Worm (Caenorhabditis elegans) whole organism, L4 larva: ENCODE measurements around the gene C41C4.9.

ENCODE experiments used
- D1046.2 ChIP-seq: fragments of 200-800 bp; sonication (Bioruptor generic); IDR thresholded peaks from 2 replicates; pipeline ENCODE4 v1.3.6; 2022; ENCODE audit warnings: missing genetic modification characterization, missing compliant biosample characterization
- F37D6.2 ChIP-seq: sonication (generic microtip); optimal IDR thresholded peaks from 2 replicates; lab custom pipeline; 2016; ENCODE audit warnings: mild to moderate bottlenecking, missing genetic modification characterization, missing compliant biosample characterization
- F44E2.7 ChIP-seq: fragments of 200-800 bp; sonication (Bioruptor generic); IDR thresholded peaks from 2 replicates; pipeline ENCODE4 v2.1.2; 2022; ENCODE audit warnings: missing genetic modification characterization, missing compliant biosample characterization
- R02D3.7 ChIP-seq: fragments of 150-350 bp; sonication (generic microtip); optimal IDR thresholded peaks from 3 replicates; lab custom pipeline; 2014; ENCODE audit warnings: missing biosample characterization, missing genetic modification characterization
- T20F7.1 ChIP-seq: fragments of 200-800 bp; sonication (Bioruptor generic); optimal IDR thresholded peaks from 2 replicates; lab custom pipeline; 2018; ENCODE audit warnings: mild to moderate bottlenecking, missing genetic modification characterization, missing compliant biosample characterization
- T26A8.4 ChIP-seq: fragments of 200-800 bp; sonication (Bioruptor generic); IDR thresholded peaks from 2 replicates; pipeline ENCODE4 v1.3.6; 2022; ENCODE audit warnings: missing genetic modification characterization, missing compliant biosample characterization
- Y48G9A.11 ChIP-seq: fragments of 200-800 bp; sonication (Bioruptor generic); IDR thresholded peaks from 2 replicates; pipeline ENCODE4 v1.3.6; 2022; ENCODE audit warnings: missing genetic modification reagents, missing genetic modification characterization, missing compliant biosample characterization
- Y75B8A.6 ChIP-seq: fragments of 200-800 bp; sonication (Bioruptor generic); IDR thresholded peaks from 2 replicates; pipeline ENCODE4 v1.3.6; 2022; ENCODE audit warnings: missing genetic modification reagents, missing genetic modification characterization, missing compliant biosample characterization
- ZK546.5 ChIP-seq, 2 experiments: sonication (generic microtip); optimal IDR thresholded peaks; 2 replicates each; lab custom pipeline; 2017; ENCODE audit warnings: missing biosample characterization in 2 of 2, missing genetic modification characterization in 2 of 2
- aha-1 ChIP-seq: fragments of 150-350 bp; peaks from one replicate; lab custom pipeline; 2014; ENCODE audit warnings: missing biosample characterization, missing genetic modification characterization
- ceh-20 ChIP-seq: fragments of 200-800 bp; sonication (Bioruptor generic); IDR thresholded peaks from 2 replicates; pipeline ENCODE4 v1.3.6; 2022; ENCODE audit warnings: missing genetic modification reagents, missing genetic modification characterization, missing compliant biosample characterization
- ceh-28 ChIP-seq: fragments of 150-350 bp; optimal IDR thresholded peaks from 2 replicates; lab custom pipeline; 2014; ENCODE audit warnings: missing biosample characterization, missing genetic modification reagents, missing genetic modification characterization
- daf-16 ChIP-seq, 3 experiments: sonication (generic microtip); optimal IDR thresholded peaks; 2 replicates each; lab custom pipeline; 2016 to 2017; ENCODE audit warnings: missing genetic modification characterization in 3 of 3, missing genetic modification reagents in 3 of 3, mild to moderate bottlenecking in 2 of 3, missing compliant biosample characterization in 2 of 3, missing biosample characterization in 1 of 3, moderate library complexity in 1 of 3
- daf-8 ChIP-seq: fragments of 200-800 bp; sonication (Bioruptor generic); IDR thresholded peaks from 2 replicates; pipeline ENCODE4 v1.3.6; 2022; ENCODE audit warnings: missing genetic modification characterization, missing compliant biosample characterization
- dmd-6 ChIP-seq: fragments of 200-800 bp; sonication (Bioruptor generic); IDR thresholded peaks from 2 replicates; pipeline ENCODE4 v1.3.6; 2022; ENCODE audit warnings: missing genetic modification reagents, missing genetic modification characterization, missing compliant biosample characterization
- dmd-9 ChIP-seq: fragments of 200-800 bp; sonication (Bioruptor generic); IDR thresholded peaks from 2 replicates; pipeline ENCODE4 v1.3.6; 2022; ENCODE audit warnings: missing genetic modification reagents, missing genetic modification characterization, missing compliant biosample characterization
- dve-1 ChIP-seq: sonication (generic microtip); optimal IDR thresholded peaks from 2 replicates; lab custom pipeline; 2017; ENCODE audit warnings: antibody characterized with exemption, mild to moderate bottlenecking, missing genetic modification characterization, missing compliant biosample characterization; ENCODE audit not compliant: insufficient read depth
- egl-27 ChIP-seq: sonication (generic microtip); optimal IDR thresholded peaks from 3 replicates; lab custom pipeline; 2017; ENCODE audit warnings: missing biosample characterization, missing genetic modification reagents, missing genetic modification characterization
- egl-43 ChIP-seq: fragments of 200-800 bp; sonication (Bioruptor generic); IDR thresholded peaks from 2 replicates; pipeline ENCODE4 v1.3.6; 2022; ENCODE audit warnings: missing genetic modification reagents, missing genetic modification characterization, missing compliant biosample characterization
- fos-1 ChIP-seq: fragments of 150-350 bp; optimal IDR thresholded peaks from 2 replicates; lab custom pipeline; 2014; ENCODE audit warnings: missing biosample characterization, missing genetic modification characterization
- gei-8 ChIP-seq: fragments of 200-800 bp; sonication (Bioruptor generic); optimal IDR thresholded peaks from 2 replicates; lab custom pipeline; 2018; ENCODE audit warnings: mild to moderate bottlenecking, missing genetic modification characterization, missing compliant biosample characterization
- hlh-11 ChIP-seq: fragments of 200-800 bp; sonication (Bioruptor generic); optimal IDR thresholded peaks from 2 replicates; lab custom pipeline; 2018; ENCODE audit warnings: mild to moderate bottlenecking, missing genetic modification characterization, missing compliant biosample characterization
- hlh-30 ChIP-seq: sonication (generic microtip); optimal IDR thresholded peaks from 2 replicates; lab custom pipeline; 2017; ENCODE audit warnings: antibody characterized with exemption, mild to moderate bottlenecking, missing genetic modification characterization, missing compliant biosample characterization; ENCODE audit not compliant: insufficient read depth
- hmg-1.1 ChIP-seq: fragments of 200-800 bp; sonication (Bioruptor generic); IDR thresholded peaks from 2 replicates; pipeline ENCODE4 v1.3.6; 2022; ENCODE audit warnings: missing genetic modification reagents, missing genetic modification characterization, missing compliant biosample characterization
- jun-1 ChIP-seq: fragments of 150-350 bp; optimal IDR thresholded peaks from 2 replicates; lab custom pipeline; 2014; ENCODE audit warnings: missing biosample characterization, missing genetic modification reagents, missing genetic modification characterization
- lin-1 ChIP-seq: fragments of 200-800 bp; sonication (Bioruptor generic); IDR thresholded peaks from 2 replicates; pipeline ENCODE4 v1.3.6; 2022; ENCODE audit warnings: missing genetic modification reagents, missing genetic modification characterization, missing compliant biosample characterization
- lin-13 ChIP-seq: fragments of 150-350 bp; optimal IDR thresholded peaks from 2 replicates; lab custom pipeline; 2014; ENCODE audit warnings: missing biosample characterization, missing genetic modification reagents, missing genetic modification characterization
- lin-29 ChIP-seq: fragments of 200-800 bp; sonication (Bioruptor generic); IDR thresholded peaks from 2 replicates; pipeline ENCODE4 v1.3.6; 2022; ENCODE audit warnings: missing genetic modification reagents, missing genetic modification characterization, missing compliant biosample characterization
- lin-38 ChIP-seq: fragments of 200-800 bp; sonication (Bioruptor generic); IDR thresholded peaks from 2 replicates; pipeline ENCODE4 v1.3.6; 2022; ENCODE audit warnings: missing genetic modification reagents, missing genetic modification characterization, missing compliant biosample characterization
- lin-39 ChIP-seq: fragments of 150-350 bp; optimal IDR thresholded peaks from 2 replicates; lab custom pipeline; 2014; ENCODE audit warnings: missing biosample characterization, missing genetic modification reagents, missing genetic modification characterization
- lsy-2 ChIP-seq, 2 experiments: fragments of 150-350 bp in 1 of 2; sonication (generic microtip) in 1 of 2; optimal IDR thresholded peaks; 2 replicates each; lab custom pipeline; 2014 to 2017; ENCODE audit warnings: missing biosample characterization in 2 of 2, missing genetic modification characterization in 2 of 2
- madf-5 ChIP-seq, 2 experiments: fragments of 200-800 bp; sonication (Bioruptor generic); IDR thresholded peaks; 2 replicates each; pipeline ENCODE4 v1.3.6; 2022; ENCODE audit warnings: missing compliant biosample characterization in 2 of 2, missing genetic modification characterization in 2 of 2
- madf-9 ChIP-seq: fragments of 200-800 bp; sonication (Bioruptor generic); conservative IDR thresholded peaks from 2 replicates; pipeline ENCODE4 v1.3.6; 2022; ENCODE audit warnings: missing genetic modification reagents, missing genetic modification characterization, missing compliant biosample characterization
- mdt-29 ChIP-seq: fragments of 200-800 bp; sonication (Bioruptor generic); IDR thresholded peaks from 2 replicates; pipeline ENCODE4 v1.3.6; 2022; ENCODE audit warnings: missing genetic modification reagents, missing genetic modification characterization, missing compliant biosample characterization
- mep-1 ChIP-seq: fragments of 150-350 bp; sonication (generic microtip); optimal IDR thresholded peaks from 3 replicates; lab custom pipeline; 2014; ENCODE audit warnings: missing biosample characterization, missing genetic modification characterization
- nhr-10 ChIP-seq: fragments of 150-350 bp; optimal IDR thresholded peaks from 2 replicates; lab custom pipeline; 2014; ENCODE audit warnings: missing biosample characterization, missing genetic modification characterization
- nhr-111 ChIP-seq: fragments of 200-800 bp; sonication (Bioruptor generic); optimal IDR thresholded peaks from 2 replicates; lab custom pipeline; 2018; ENCODE audit warnings: mild to moderate bottlenecking, missing genetic modification characterization, missing compliant biosample characterization
- nhr-28 ChIP-seq: fragments of 150-350 bp; optimal IDR thresholded peaks from 2 replicates; lab custom pipeline; 2014; ENCODE audit warnings: missing biosample characterization, missing genetic modification characterization
- nhr-41 ChIP-seq: fragments of 200-800 bp; sonication (Bioruptor generic); IDR thresholded peaks from 2 replicates; pipeline ENCODE4 v1.3.6; 2022; ENCODE audit warnings: missing genetic modification reagents, missing genetic modification characterization, missing compliant biosample characterization
- nhr-48 ChIP-seq: sonication (generic microtip); optimal IDR thresholded peaks from 2 replicates; lab custom pipeline; 2016; ENCODE audit warnings: mild to moderate bottlenecking, missing genetic modification characterization, missing compliant biosample characterization
- nhr-6 ChIP-seq: fragments of 150-350 bp; optimal IDR thresholded peaks from 2 replicates; lab custom pipeline; 2014; ENCODE audit warnings: missing biosample characterization, missing genetic modification characterization
- nhr-77 ChIP-seq: fragments of 150-350 bp; optimal IDR thresholded peaks from 2 replicates; lab custom pipeline; 2014; ENCODE audit warnings: missing biosample characterization, missing genetic modification characterization
- pqm-1 ChIP-seq: sonication (generic microtip); optimal IDR thresholded peaks from 2 replicates; lab custom pipeline; 2017; ENCODE audit warnings: missing biosample characterization, missing genetic modification characterization
- sdz-12 ChIP-seq: fragments of 200-800 bp; sonication (Bioruptor generic); optimal IDR thresholded peaks from 2 replicates; lab custom pipeline; 2018; ENCODE audit warnings: mild to moderate bottlenecking, missing genetic modification characterization, missing compliant biosample characterization
- snpc-4 ChIP-seq: fragments of 150-350 bp; optimal IDR thresholded peaks from 2 replicates; lab custom pipeline; 2014; ENCODE audit warnings: missing biosample characterization, missing genetic modification characterization
- tag-97 ChIP-seq: fragments of 200-800 bp; sonication (Bioruptor generic); IDR thresholded peaks from 2 replicates; pipeline ENCODE4 v1.3.6; 2022; ENCODE audit warnings: missing genetic modification characterization, missing compliant biosample characterization
- tra-1 ChIP-seq: fragments of 200-800 bp; sonication (Bioruptor generic); IDR thresholded peaks from 2 replicates; pipeline ENCODE4 v1.3.6; 2022; ENCODE audit warnings: missing genetic modification reagents, missing genetic modification characterization, missing compliant biosample characterization
- unc-130 ChIP-seq: sonication (generic microtip); optimal IDR thresholded peaks from 2 replicates; lab custom pipeline; 2016; ENCODE audit warnings: missing genetic modification reagents, missing genetic modification characterization, missing compliant biosample characterization
- unc-62 ChIP-seq, 3 experiments: fragments of 150-350 bp in 1 of 3; sonication (generic microtip); optimal IDR thresholded peaks in 2 of 3; peaks in 1 of 3; 1 replicate in 1 of 3; 2 replicates in 2 of 3; lab custom pipeline; 2014 to 2017; ENCODE audit warnings: missing biosample characterization in 3 of 3, missing genetic modification characterization in 3 of 3, missing genetic modification reagents in 3 of 3, missing genotype in 1 of 3
- zag-1 ChIP-seq: fragments of 150-350 bp; optimal IDR thresholded peaks from 2 replicates; lab custom pipeline; 2014; ENCODE audit warnings: missing biosample characterization, missing genetic modification characterization
- zfp-3 ChIP-seq: fragments of 200-800 bp; sonication (Bioruptor generic); conservative IDR thresholded peaks from 2 replicates; pipeline ENCODE4 v1.3.6; 2022; ENCODE audit warnings: missing genetic modification reagents, missing genetic modification characterization, missing compliant biosample characterization
- zip-11 ChIP-seq: fragments of 200-800 bp; sonication (Bioruptor generic); IDR thresholded peaks from 2 replicates; pipeline ENCODE4 v1.3.6; 2022; ENCODE audit warnings: missing genetic modification characterization, missing compliant biosample characterization

Gene C41C4.9

DNA sequence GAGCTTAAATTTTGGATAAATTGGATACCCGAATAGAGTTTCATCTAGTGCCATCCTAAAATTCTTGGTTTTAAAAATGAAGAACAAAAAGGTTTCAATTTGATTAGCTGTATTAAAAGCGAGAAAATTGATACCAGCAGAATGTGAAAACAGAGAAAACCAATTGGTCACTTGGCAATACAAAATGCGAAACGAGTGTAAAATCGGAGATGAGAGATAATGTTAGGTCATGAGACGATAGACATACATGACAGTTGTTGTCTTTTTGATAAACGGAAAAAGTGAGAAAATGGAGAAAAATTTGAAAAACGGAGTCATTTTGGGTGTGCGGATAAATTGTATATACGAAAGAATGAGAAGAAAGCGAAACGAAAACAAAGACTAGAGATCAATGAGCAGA, 2.4 kb upstream of the C41C4.9 start, which contains the start of gene sfxn-5:
sfxn-5 (minus strand) TSS at position 55 of the 400 bp plus-strand sequence.
- TF ChIP-seq daf-16 (GFP tag; optimal IDR thresholded peaks at IDR 0.05; lab: Kevin White, UChicago) (no peak), daf-16 (tag; optimal IDR thresholded peaks at IDR 0.05; lab: Kevin White, UChicago) (peak; percentile 68), F44E2.7 (no peak), dve-1 (peak; percentile 42), lin-1 (GFP tag; lab: Robert Waterston, UW) (no peak), lin-13 (GFP tag; lab: Kevin White, UChicago) (no peak), R02D3.7 (tag; lab: Kevin White, UChicago) (no peak), madf-9 (GFP tag; lab: Robert Waterston, UW) (no peak), fos-1 (tag; lab: Kevin White, UChicago) (no peak), pqm-1 (tag; lab: Kevin White, UChicago) (peak; percentile 65), Y75B8A.6 (no peak), D1046.2 (GFP tag; lab: Robert Waterston, UW) (no peak), madf-5 (GFP tag; IDR thresholded peaks at IDR 0.05; lab: Robert Waterston, UW) (no peak), zip-11 (GFP tag; lab: Robert Waterston, UW) (no peak), nhr-28 (tag; lab: Kevin White, UChicago) (peak; percentile 65), lin-29 (no peak), nhr-77 (tag; lab: Kevin White, UChicago) (no peak), zfp-3 (GFP tag; lab: Robert Waterston, UW) (no peak), dmd-9 (GFP tag; lab: Robert Waterston, UW) (no peak), nhr-111 (no peak), F37D6.2 (tag; lab: Kevin White, UChicago) (no peak), zag-1 (tag; lab: Kevin White, UChicago) (no peak), jun-1 (tag; lab: Kevin White, UChicago) (no peak), sdz-12 (GFP tag; lab: Kevin White, UChicago) (no peak), lin-38 (no peak), egl-27 (tag; lab: Kevin White, UChicago) (no peak), nhr-6 (tag; lab: Kevin White, UChicago) (no peak), nhr-10 (tag; lab: Kevin White, UChicago) (no peak), unc-62 (GFP tag; optimal IDR thresholded peaks at IDR 0.05 in 1 of 2; lab: Kevin White, UChicago) (peak in 1 of 2 experiments; percentile 13), unc-62 (tag; optimal IDR thresholded peaks at IDR 0.05; lab: Kevin White, UChicago) (no peak), lsy-2 (tag; optimal IDR thresholded peaks at IDR 0.05; lab: Kevin White, UChicago) (peak in 1 of 2 experiments; percentile 42), aha-1 (tag; lab: Kevin White, UChicago) (no peak), unc-130 (GFP tag; lab: Kevin White, UChicago) (no peak), dmd-6 (no peak), mdt-29 (no peak), hlh-11 (tag; lab: Kevin White, UChicago) (peak; percentile 45), daf-8 (GFP tag; lab: Robert Waterston, UW) (no peak), hlh-30 (tag; lab: Kevin White, UChicago) (peak; percentile 57), Y48G9A.11 (GFP tag; lab: Robert Waterston, UW) (no peak), T26A8.4 (GFP tag; lab: Robert Waterston, UW) (no peak), gei-8 (GFP tag; lab: Kevin White, UChicago) (no peak), ZK546.5 (tag; optimal IDR thresholded peaks at IDR 0.05; lab: Kevin White, UChicago) (no peak), egl-43 (no peak), ceh-20 (GFP tag; lab: Robert Waterston, UW) (no peak), mep-1 (tag; lab: Kevin White, UChicago) (no peak), nhr-48 (tag; lab: Kevin White, UChicago) (no peak), snpc-4 (no peak), tag-97 (GFP tag; lab: Robert Waterston, UW) (no peak), ceh-28 (no peak), tra-1 (GFP tag; lab: Robert Waterston, UW) (no peak), lin-39 (tag; lab: Kevin White, UChicago) (no peak), hmg-1.1 (GFP tag; lab: Robert Waterston, UW) (no peak), T20F7.1 (GFP tag; lab: Kevin White, UChicago) (no peak), nhr-41 (GFP tag; lab: Robert Waterston, UW) (no peak)
